Worm (Caenorhabditis elegans) whole organism, L4 larva: ENCODE results near the gene C05A2.4.

ENCODE experiments used
- R02D3.7 ChIP-seq: fragments of 150-350 bp; sonication (generic microtip); optimal IDR thresholded peaks from 3 replicates; lab custom pipeline; 2014; ENCODE audit warnings: missing biosample characterization, missing genetic modification characterization
- Y105C5A.15 ChIP-seq: fragments of 200-800 bp; sonication (Bioruptor generic); IDR thresholded peaks from 2 replicates; pipeline ENCODE4 v1.3.6; 2022; ENCODE audit warnings: missing genetic modification characterization, missing compliant biosample characterization
- aly-2 ChIP-seq: sonication (generic microtip); optimal IDR thresholded peaks from 2 replicates; lab custom pipeline; 2018; ENCODE audit warnings: missing biosample characterization, missing genetic modification characterization
- lin-39 ChIP-seq: fragments of 150-350 bp; optimal IDR thresholded peaks from 2 replicates; lab custom pipeline; 2014; ENCODE audit warnings: missing biosample characterization, missing genetic modification reagents, missing genetic modification characterization
- mxl-3 ChIP-seq: fragments of 200-800 bp; sonication (Bioruptor generic); optimal IDR thresholded peaks from 2 replicates; lab custom pipeline; 2018; ENCODE audit warnings: mild to moderate bottlenecking, missing genetic modification characterization, missing compliant biosample characterization
- skn-1 ChIP-seq: fragments of 150-350 bp; optimal IDR thresholded peaks from 2 replicates; lab custom pipeline; 2014; ENCODE audit warnings: missing biosample characterization, missing genetic modification characterization
- unc-39 ChIP-seq: sonication (generic microtip); optimal IDR thresholded peaks from 2 replicates; lab custom pipeline; 2017; ENCODE audit warnings: missing biosample characterization, missing genetic modification characterization
- unc-62 ChIP-seq, 3 experiments: fragments of 150-350 bp in 1 of 3; sonication (generic microtip); optimal IDR thresholded peaks in 2 of 3; peaks in 1 of 3; 1 replicate in 1 of 3; 2 replicates in 2 of 3; lab custom pipeline; 2014 to 2017; ENCODE audit warnings: missing biosample characterization in 3 of 3, missing genetic modification characterization in 3 of 3, missing genetic modification reagents in 3 of 3, missing genotype in 1 of 3
- zip-2 ChIP-seq: fragments of 150-350 bp; optimal IDR thresholded peaks from 2 replicates; lab custom pipeline; 2014; ENCODE audit warnings: missing biosample characterization, missing genetic modification characterization

DNA sequence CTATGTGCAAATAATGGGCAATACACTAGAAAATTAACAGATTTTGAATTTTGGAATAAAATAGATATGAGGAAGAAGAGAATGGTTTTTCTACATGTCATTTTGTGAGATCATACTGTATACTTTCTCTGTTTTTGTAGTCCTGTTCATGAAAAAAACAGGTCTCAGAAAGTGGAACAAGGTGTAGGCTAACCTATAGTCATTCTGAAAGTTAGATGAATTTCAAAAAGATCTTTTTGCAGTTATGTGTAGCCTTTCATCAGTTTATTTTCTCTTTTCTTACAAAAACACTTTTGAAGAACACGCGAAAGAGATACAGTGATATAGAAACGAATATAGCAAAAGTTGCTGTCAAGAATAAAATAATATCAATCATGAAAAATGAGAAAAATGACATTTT lies 41.1 kb upstream of the C05A2.4 start, which contains the start of gene ugt-35:
- TF ChIP-seq mxl-3 (GFP tag; lab: Kevin White, UChicago) (no peak), skn-1 (tag; lab: Kevin White, UChicago) (no peak), Y105C5A.15 (no peak), aly-2 (no peak), R02D3.7 (tag; lab: Kevin White, UChicago) (no peak), lin-39 (tag; lab: Kevin White, UChicago) (no peak), unc-39 (tag; lab: Kevin White, UChicago) (no peak), zip-2 (no peak), unc-62 (GFP tag; optimal IDR thresholded peaks at IDR 0.05 in 1 of 2; lab: Kevin White, UChicago) (no peak), unc-62 (tag; optimal IDR thresholded peaks at IDR 0.05; lab: Kevin White, UChicago) (no peak)
